Worm (Caenorhabditis elegans): Measurements from ENCODE around the gene F32D8.15.

DNA sequence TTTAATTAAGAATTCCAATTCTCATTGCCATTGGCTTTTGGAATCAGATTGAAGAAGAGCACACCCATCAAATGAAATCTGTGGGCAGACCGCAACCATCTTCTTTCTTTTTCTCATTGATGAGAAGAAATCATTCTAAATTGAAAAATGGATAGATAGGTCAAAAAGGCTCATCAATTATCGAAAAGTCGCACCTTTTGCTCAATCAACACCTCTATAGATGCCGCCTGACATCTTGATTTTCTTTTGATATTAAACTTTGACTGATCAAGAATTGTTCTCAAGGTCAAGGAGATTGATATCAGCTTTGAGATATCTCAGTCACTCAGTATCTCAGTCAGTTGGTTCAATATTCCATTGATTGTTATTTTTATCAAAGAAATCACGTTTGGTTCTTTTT is 6.1 kb downstream of the F32D8.15 start:
- TF ChIP-seq nhr-28 (tag; optimal IDR thresholded peaks at IDR 0.05), result no peak
- TF ChIP-seq skn-1 (tag; optimal IDR thresholded peaks at IDR 0.05), result no peak
- no peak for TF ChIP-seq aly-2 (tag; optimal IDR thresholded peaks at IDR 0.05)
- TF ChIP-seq lin-13 (GFP tag; optimal IDR thresholded peaks at IDR 0.05), result no peak
- TF ChIP-seq rnt-1 (tag; optimal IDR thresholded peaks at IDR 0.05), result peak; percentile 49
- TF ChIP-seq tbx-2 (tag; optimal IDR thresholded peaks at IDR 0.05), result no peak
- no peak for TF ChIP-seq nhr-90 (tag; optimal IDR thresholded peaks at IDR 0.05; ENCODE audit: poor library complexity)
- no peak for TF ChIP-seq nhr-237 (tag; optimal IDR thresholded peaks at IDR 0.05)
